Fruit fly (Drosophila melanogaster) whole organism, embryonic: ENCODE results near the gene RpL6.

Experiments
- CG13775 ChIP-seq: fragments of 200-800 bp; sonication (Bioruptor generic); optimal IDR thresholded peaks from 3 replicates; lab custom pipeline; 2017; ENCODE audit warnings: missing biosample characterization, mild to moderate bottlenecking, missing genetic modification characterization
- row ChIP-seq: fragments of 200-800 bp; sonication (Bioruptor generic); IDR thresholded peaks from 3 replicates; pipeline ENCODE4 v1.3.6; 2022; ENCODE audit warnings: missing biosample characterization, missing genetic modification characterization

DNA sequence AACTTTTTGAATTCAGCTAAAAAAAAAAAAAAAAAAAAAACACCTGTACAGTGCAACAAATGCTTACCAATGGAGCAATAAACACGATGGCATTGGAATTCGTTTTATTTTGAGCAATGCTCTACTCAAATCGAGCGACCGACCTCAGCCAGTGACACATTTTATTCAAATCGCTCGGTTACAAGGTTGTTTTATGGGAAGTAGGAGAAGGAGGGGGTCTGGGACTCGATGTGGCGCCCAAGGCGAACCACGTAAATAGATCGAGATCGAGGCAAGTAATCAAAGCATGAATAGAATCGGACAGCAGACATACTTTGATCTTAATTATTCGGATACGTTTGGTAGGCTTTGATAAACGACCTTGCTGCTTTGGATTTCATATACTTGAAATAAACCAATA, 7.2 kb upstream of the RpL6 start:
- TF ChIP-seq CG13775 (GFP tag; lab: Kevin White, UChicago) (no peak), row (GFP tag; lab: Robert Waterston, UW) (no peak)
